Worm (Caenorhabditis elegans) whole organism, L1 larva: Measurements from ENCODE around the gene srx-125.

Source experiments
- ama-1 ChIP-seq: fragments of 150-350 bp; optimal IDR thresholded peaks from 2 replicates; lab custom pipeline; 2014
- jun-1 ChIP-seq: fragments of 150-350 bp; optimal IDR thresholded peaks from 2 replicates; lab custom pipeline; 2014; ENCODE audit warnings: missing biosample characterization, missing genetic modification reagents, missing genetic modification characterization
- sox-4 ChIP-seq: sonication (generic microtip); optimal IDR thresholded peaks from 2 replicates; lab custom pipeline; 2016; ENCODE audit warnings: missing genetic modification characterization, missing compliant biosample characterization

- TF ChIP-seq jun-1 (tag; lab: Kevin White, UChicago) (no peak), sox-4 (tag; lab: Kevin White, UChicago) (no peak), ama-1 (no peak)
These were observed 27.8 kb downstream of the srx-125 start for ce11 chrV:13394968-13395367.
